Worm (Caenorhabditis elegans) whole organism, L4 larva: Measurements from ENCODE around the gene otpl-1.

Experiments
- F10B5.3 ChIP-seq: sonication (generic microtip); optimal IDR thresholded peaks from 2 replicates; lab custom pipeline; 2016; ENCODE audit warnings: mild to moderate bottlenecking, missing genetic modification characterization, missing compliant biosample characterization
- F37D6.2 ChIP-seq: sonication (generic microtip); optimal IDR thresholded peaks from 2 replicates; lab custom pipeline; 2016; ENCODE audit warnings: mild to moderate bottlenecking, missing genetic modification characterization, missing compliant biosample characterization
- F49E8.2 ChIP-seq: sonication (generic microtip); optimal IDR thresholded peaks from 2 replicates; lab custom pipeline; 2016; ENCODE audit warnings: missing compliant biosample characterization, mild to moderate bottlenecking, missing genetic modification characterization, borderline replicate concordance
- Y105C5A.15 ChIP-seq: fragments of 200-800 bp; sonication (Bioruptor generic); IDR thresholded peaks from 2 replicates; pipeline ENCODE4 v1.3.6; 2022; ENCODE audit warnings: missing genetic modification characterization, missing compliant biosample characterization
- ZK337.2 ChIP-seq: fragments of 200-800 bp; sonication (Bioruptor generic); IDR thresholded peaks from 2 replicates; pipeline ENCODE4 v1.3.6; 2022; ENCODE audit warnings: missing genetic modification reagents, missing genetic modification characterization, missing compliant biosample characterization
- aha-1 ChIP-seq: fragments of 150-350 bp; peaks from one replicate; lab custom pipeline; 2014; ENCODE audit warnings: missing biosample characterization, missing genetic modification characterization
- aly-2 ChIP-seq: sonication (generic microtip); optimal IDR thresholded peaks from 2 replicates; lab custom pipeline; 2018; ENCODE audit warnings: missing biosample characterization, missing genetic modification characterization
- ceh-32 ChIP-seq: sonication (generic microtip); optimal IDR thresholded peaks from 2 replicates; lab custom pipeline; 2016; ENCODE audit warnings: mild to moderate bottlenecking, missing genetic modification characterization, missing compliant biosample characterization; ENCODE audit not compliant: poor library complexity
- ceh-44 ChIP-seq: fragments of 200-800 bp; sonication (Bioruptor generic); IDR thresholded peaks from 2 replicates; pipeline ENCODE4 v1.3.6; 2022; ENCODE audit warnings: missing genetic modification reagents, missing genetic modification characterization, missing compliant biosample characterization
- ces-1 ChIP-seq: fragments of 150-350 bp; sonication (generic microtip); optimal IDR thresholded peaks from 4 replicates; lab custom pipeline; 2014; ENCODE audit warnings: missing biosample characterization, missing genetic modification reagents, missing genetic modification characterization
- daf-16 ChIP-seq, 3 experiments: sonication (generic microtip); optimal IDR thresholded peaks; 2 replicates each; lab custom pipeline; 2016 to 2017; ENCODE audit warnings: missing genetic modification characterization in 3 of 3, missing genetic modification reagents in 3 of 3, mild to moderate bottlenecking in 2 of 3, missing compliant biosample characterization in 2 of 3, missing biosample characterization in 1 of 3, moderate library complexity in 1 of 3
- daf-19 ChIP-seq: fragments of 200-800 bp; sonication (Bioruptor generic); conservative IDR thresholded peaks from 2 replicates; pipeline ENCODE4 v1.3.6; 2022; ENCODE audit warnings: missing genetic modification characterization, missing compliant biosample characterization
- dmd-6 ChIP-seq: fragments of 200-800 bp; sonication (Bioruptor generic); IDR thresholded peaks from 2 replicates; pipeline ENCODE4 v1.3.6; 2022; ENCODE audit warnings: missing genetic modification reagents, missing genetic modification characterization, missing compliant biosample characterization
- dmd-8 ChIP-seq: fragments of 200-800 bp; sonication (Bioruptor generic); IDR thresholded peaks from 2 replicates; pipeline ENCODE4 v1.3.6; 2022; ENCODE audit warnings: missing genetic modification characterization, missing compliant biosample characterization
- dmd-9 ChIP-seq: fragments of 200-800 bp; sonication (Bioruptor generic); IDR thresholded peaks from 2 replicates; pipeline ENCODE4 v1.3.6; 2022; ENCODE audit warnings: missing genetic modification reagents, missing genetic modification characterization, missing compliant biosample characterization
- dpl-1 ChIP-seq: fragments of 150-350 bp; optimal IDR thresholded peaks from 2 replicates; lab custom pipeline; 2014; ENCODE audit warnings: missing biosample characterization, missing genetic modification reagents, missing genetic modification characterization
- dve-1 ChIP-seq: sonication (generic microtip); optimal IDR thresholded peaks from 2 replicates; lab custom pipeline; 2017; ENCODE audit warnings: antibody characterized with exemption, mild to moderate bottlenecking, missing genetic modification characterization, missing compliant biosample characterization; ENCODE audit not compliant: insufficient read depth
- egl-43 ChIP-seq: fragments of 200-800 bp; sonication (Bioruptor generic); IDR thresholded peaks from 2 replicates; pipeline ENCODE4 v1.3.6; 2022; ENCODE audit warnings: missing genetic modification reagents, missing genetic modification characterization, missing compliant biosample characterization
- gei-8 ChIP-seq: fragments of 200-800 bp; sonication (Bioruptor generic); optimal IDR thresholded peaks from 2 replicates; lab custom pipeline; 2018; ENCODE audit warnings: mild to moderate bottlenecking, missing genetic modification characterization, missing compliant biosample characterization
- lim-7 ChIP-seq: fragments of 200-800 bp; sonication (Bioruptor generic); IDR thresholded peaks from 2 replicates; pipeline ENCODE4 v1.3.6; 2022; ENCODE audit warnings: missing genetic modification characterization, missing compliant biosample characterization
- lin-13 ChIP-seq: fragments of 150-350 bp; optimal IDR thresholded peaks from 2 replicates; lab custom pipeline; 2014; ENCODE audit warnings: missing biosample characterization, missing genetic modification reagents, missing genetic modification characterization
- lin-38 ChIP-seq: fragments of 200-800 bp; sonication (Bioruptor generic); IDR thresholded peaks from 2 replicates; pipeline ENCODE4 v1.3.6; 2022; ENCODE audit warnings: missing genetic modification reagents, missing genetic modification characterization, missing compliant biosample characterization
- lin-39 ChIP-seq: fragments of 150-350 bp; optimal IDR thresholded peaks from 2 replicates; lab custom pipeline; 2014; ENCODE audit warnings: missing biosample characterization, missing genetic modification reagents, missing genetic modification characterization
- lsy-2 ChIP-seq, 2 experiments: fragments of 150-350 bp in 1 of 2; sonication (generic microtip) in 1 of 2; optimal IDR thresholded peaks; 2 replicates each; lab custom pipeline; 2014 to 2017; ENCODE audit warnings: missing biosample characterization in 2 of 2, missing genetic modification characterization in 2 of 2
- mxl-3 ChIP-seq: fragments of 200-800 bp; sonication (Bioruptor generic); optimal IDR thresholded peaks from 2 replicates; lab custom pipeline; 2018; ENCODE audit warnings: mild to moderate bottlenecking, missing genetic modification characterization, missing compliant biosample characterization
- nhr-10 ChIP-seq: fragments of 150-350 bp; optimal IDR thresholded peaks from 2 replicates; lab custom pipeline; 2014; ENCODE audit warnings: missing biosample characterization, missing genetic modification characterization
- nhr-11 ChIP-seq: fragments of 150-350 bp; optimal IDR thresholded peaks from 2 replicates; lab custom pipeline; 2014; ENCODE audit warnings: missing biosample characterization, missing genetic modification characterization
- nhr-237 ChIP-seq: sonication (generic microtip); optimal IDR thresholded peaks from 2 replicates; lab custom pipeline; 2017; ENCODE audit warnings: missing biosample characterization, missing genetic modification characterization
- nhr-28 ChIP-seq: fragments of 150-350 bp; optimal IDR thresholded peaks from 2 replicates; lab custom pipeline; 2014; ENCODE audit warnings: missing biosample characterization, missing genetic modification characterization
- nhr-6 ChIP-seq: fragments of 150-350 bp; optimal IDR thresholded peaks from 2 replicates; lab custom pipeline; 2014; ENCODE audit warnings: missing biosample characterization, missing genetic modification characterization
- nhr-76 ChIP-seq: fragments of 150-350 bp; optimal IDR thresholded peaks from 2 replicates; lab custom pipeline; 2014; ENCODE audit warnings: missing biosample characterization, missing genetic modification characterization
- nhr-77 ChIP-seq: fragments of 150-350 bp; optimal IDR thresholded peaks from 2 replicates; lab custom pipeline; 2014; ENCODE audit warnings: missing biosample characterization, missing genetic modification characterization
- pha-4 ChIP-seq, 2 experiments: fragments of 150-350 bp in 1 of 2; fragments of 200-800 bp in 1 of 2; sonication (Bioruptor generic) in 1 of 2; IDR thresholded peaks in 1 of 2; optimal IDR thresholded peaks in 1 of 2; 2 replicates each; pipeline versions ENCODE4 v1.3.6 to Lab custom; 2014 to 2022; ENCODE audit warnings: missing genetic modification characterization in 2 of 2, missing genetic modification reagents in 2 of 2, missing biosample characterization in 1 of 2, missing compliant biosample characterization in 1 of 2
- php-3 ChIP-seq: fragments of 200-800 bp; sonication (Bioruptor generic); IDR thresholded peaks from 2 replicates; pipeline ENCODE4 v1.3.6; 2022; ENCODE audit warnings: missing genetic modification reagents, missing genetic modification characterization, missing compliant biosample characterization
- pqm-1 ChIP-seq: sonication (generic microtip); optimal IDR thresholded peaks from 2 replicates; lab custom pipeline; 2017; ENCODE audit warnings: missing biosample characterization, missing genetic modification characterization
- set-16 ChIP-seq: fragments of 200-800 bp; sonication (Bioruptor generic); IDR thresholded peaks from 2 replicates; pipeline ENCODE4 v1.3.6; 2022; ENCODE audit warnings: missing genetic modification reagents, missing genetic modification characterization, missing compliant biosample characterization
- unc-39 ChIP-seq: sonication (generic microtip); optimal IDR thresholded peaks from 2 replicates; lab custom pipeline; 2017; ENCODE audit warnings: missing biosample characterization, missing genetic modification characterization
- unc-62 ChIP-seq, 3 experiments: fragments of 150-350 bp in 1 of 3; sonication (generic microtip); optimal IDR thresholded peaks in 2 of 3; peaks in 1 of 3; 1 replicate in 1 of 3; 2 replicates in 2 of 3; lab custom pipeline; 2014 to 2017; ENCODE audit warnings: missing biosample characterization in 3 of 3, missing genetic modification characterization in 3 of 3, missing genetic modification reagents in 3 of 3, missing genotype in 1 of 3
- zfp-3 ChIP-seq: fragments of 200-800 bp; sonication (Bioruptor generic); conservative IDR thresholded peaks from 2 replicates; pipeline ENCODE4 v1.3.6; 2022; ENCODE audit warnings: missing genetic modification reagents, missing genetic modification characterization, missing compliant biosample characterization
- zip-2 ChIP-seq: fragments of 150-350 bp; optimal IDR thresholded peaks from 2 replicates; lab custom pipeline; 2014; ENCODE audit warnings: missing biosample characterization, missing genetic modification characterization
- ztf-11 ChIP-seq: fragments of 150-350 bp; optimal IDR thresholded peaks from 2 replicates; lab custom pipeline; 2014; ENCODE audit warnings: missing biosample characterization, missing genetic modification characterization

otpl-1 gene

ce11 chrIV:3599958-3600357 is 31.2 kb downstream of the otpl-1 start, which contains the start of gene Y37E11B.7:
Gene Y37E11B.7, minus strand, starts transcription at chrIV:3600164.
- TF ChIP-seq lin-39 (tag; lab: Kevin White, UChicago) (no peak), dmd-9 (GFP tag; lab: Robert Waterston, UW) (no peak), F37D6.2 (no peak), lsy-2 (tag; optimal IDR thresholded peaks at IDR 0.05; lab: Kevin White, UChicago) (peak in 1 of 2 experiments; percentile 41)

ce11 chrIV:3601846-3602245 is 33.1 kb downstream of the otpl-1 start:
- TF ChIP-seq set-16 (GFP tag; lab: Robert Waterston, UW): peak; percentile 80
- TF ChIP-seq aha-1 (tag; lab: Kevin White, UChicago): peak; percentile 87
- TF ChIP-seq ztf-11 (tag; lab: Kevin White, UChicago): no peak

ce11 chrIV:3604104-3604503 is 35.3 kb downstream of the otpl-1 start:
- TF ChIP-seq lim-7 (GFP tag; lab: Robert Waterston, UW) (0 out of 2 replicates have a peak, but pooled peaks have one; percentile 56), gei-8 (GFP tag; lab: Kevin White, UChicago) (no peak), set-16 (GFP tag; lab: Robert Waterston, UW) (peak; percentile 89)

ce11 chrIV:3606285-3606834 is 37.6 kb downstream of the otpl-1 start, which contains the start of the genes Y37E11B.10 and kgb-2:
Gene Y37E11B.10, minus strand, starts transcription at chrIV:3606466.
Gene kgb-2, plus strand, starts transcription at chrIV:3606784.
- TF ChIP-seq mxl-3 (GFP tag; lab: Kevin White, UChicago): no peak
- no peak for TF ChIP-seq zip-2 (tag; lab: Kevin White, UChicago)
- no peak for TF ChIP-seq ceh-32
- TF ChIP-seq daf-19 (GFP tag; lab: Robert Waterston, UW): no peak
- TF ChIP-seq Y105C5A.15 (GFP tag; lab: Robert Waterston, UW): no peak
- TF ChIP-seq aly-2 (tag; lab: Kevin White, UChicago): no peak
- TF ChIP-seq nhr-28 (tag; lab: Kevin White, UChicago): peak; percentile 67
- TF ChIP-seq dve-1 (tag; lab: Kevin White, UChicago): peak; percentile 8
- no peak for TF ChIP-seq daf-16 (GFP tag; optimal IDR thresholded peaks at IDR 0.05; lab: Kevin White, UChicago)
- TF ChIP-seq daf-16 (tag; optimal IDR thresholded peaks at IDR 0.05; lab: Kevin White, UChicago): peak; percentile 71
- no peak for TF ChIP-seq egl-43 (GFP tag; lab: Robert Waterston, UW)
- TF ChIP-seq pqm-1 (tag; lab: Kevin White, UChicago): peak; percentile 39
- no peak for TF ChIP-seq ZK337.2 (GFP tag; lab: Robert Waterston, UW)
- no peak for TF ChIP-seq lin-13 (GFP tag; lab: Kevin White, UChicago)
- TF ChIP-seq, all 104 proteins: peak for 4

- TF ChIP-seq dpl-1 (GFP tag; lab: Kevin White, UChicago): no peak
- TF ChIP-seq php-3: no peak
- TF ChIP-seq unc-39 (tag; lab: Kevin White, UChicago): no peak
- TF ChIP-seq pha-4 (GFP tag; IDR thresholded peaks at IDR 0.05; lab: Robert Waterston, UW): peak; percentile 43; the same call in 1 of the 2 replicates
- no peak for TF ChIP-seq pha-4 (tag; optimal IDR thresholded peaks at IDR 0.05; lab: Kevin White, UChicago)
- TF ChIP-seq lin-38 (GFP tag; lab: Robert Waterston, UW): peak; percentile 59
- TF ChIP-seq nhr-76 (tag; lab: Kevin White, UChicago): no peak
- no peak for TF ChIP-seq zip-2 (tag; lab: Kevin White, UChicago)
- TF ChIP-seq nhr-77 (tag; lab: Kevin White, UChicago): no peak
- no peak for TF ChIP-seq ces-1
- TF ChIP-seq daf-19 (GFP tag; lab: Robert Waterston, UW): no peak
- TF ChIP-seq nhr-10 (tag; lab: Kevin White, UChicago): peak; percentile 32
- no peak for TF ChIP-seq nhr-237 (tag; lab: Kevin White, UChicago)
- no peak for TF ChIP-seq ceh-44 (GFP tag; lab: Robert Waterston, UW)
- peak; percentile 52; the same call in 1 of the 2 replicates for TF ChIP-seq zfp-3
- TF ChIP-seq nhr-11 (tag; lab: Kevin White, UChicago): no peak
- no peak for TF ChIP-seq dmd-6 (GFP tag; lab: Robert Waterston, UW)
- TF ChIP-seq F10B5.3 (tag; lab: Kevin White, UChicago): no peak
- 0 out of 2 replicates have a peak, but pooled peaks have one; percentile 18 for TF ChIP-seq dmd-8 (GFP tag; lab: Robert Waterston, UW)
- no peak for TF ChIP-seq nhr-6 (tag; lab: Kevin White, UChicago)
- TF ChIP-seq unc-62 (GFP tag; optimal IDR thresholded peaks at IDR 0.05 in 1 of 2; lab: Kevin White, UChicago): peak in 1 of 2 experiments; percentile 14
- no peak for TF ChIP-seq unc-62 (tag; optimal IDR thresholded peaks at IDR 0.05; lab: Kevin White, UChicago)
- TF ChIP-seq F49E8.2 (tag; lab: Kevin White, UChicago): no peak
These were observed 39.9 kb downstream of the otpl-1 start for ce11 chrIV:3608547-3609222.
